Worm (Caenorhabditis elegans): ENCODE results near the gene H14E04.3.

- TF ChIP-seq fos-1 (tag; optimal IDR thresholded peaks at IDR 0.05) (no peak), pha-4 (tag; optimal IDR thresholded peaks at IDR 0.05) (no peak), snpc-4 (tag; optimal IDR thresholded peaks at IDR 0.05) (no peak), fkh-2 (tag; optimal IDR thresholded peaks at IDR 0.05) (no peak), fkh-10 (GFP tag; optimal IDR thresholded peaks at IDR 0.05) (no peak), ZK546.5 (tag; optimal IDR thresholded peaks at IDR 0.05) (no peak), egl-27 (tag; optimal IDR thresholded peaks at IDR 0.05) (no peak), ama-1 (optimal IDR thresholded peaks at IDR 0.05) (no peak)
Measured at ce11 chrIII:2419504-2419903, 33.1 kb upstream of the H14E04.3 start.

All from whole organism, L3 larva.